Fruit fly (Drosophila melanogaster) whole organism, pupa: ENCODE data around the gene CG34297.

ENCODE experiments used
- CG10348 ChIP-seq: fragments of 200-800 bp; sonication (Bioruptor generic); IDR thresholded peaks from 2 replicates; pipeline ENCODE4 v1.3.6; 2022; ENCODE audit warnings: missing biosample characterization, missing genetic modification characterization
- CG13204 ChIP-seq: fragments of 200-800 bp; sonication (Bioruptor generic); optimal IDR thresholded peaks from 2 replicates; lab custom pipeline; 2018; ENCODE audit warnings: missing biosample characterization, mild to moderate bottlenecking, missing genetic modification characterization, moderate library complexity
- CG15710 ChIP-seq: fragments of 200-800 bp; sonication (Bioruptor generic); optimal IDR thresholded peaks from 2 replicates; lab custom pipeline; 2018; ENCODE audit warnings: missing biosample characterization, mild to moderate bottlenecking, missing genetic modification characterization, moderate library complexity
- CG17806 ChIP-seq: fragments of 200-800 bp; sonication (Bioruptor generic); optimal IDR thresholded peaks from 2 replicates; lab custom pipeline; 2018; ENCODE audit warnings: missing biosample characterization, mild to moderate bottlenecking, missing genetic modification characterization, moderate library complexity
- CG32121 ChIP-seq: fragments of 200-800 bp; sonication (Bioruptor generic); IDR thresholded peaks from 2 replicates; pipeline ENCODE4 v1.3.6; 2022; ENCODE audit warnings: missing biosample characterization, missing genetic modification characterization
- CG34367 ChIP-seq: fragments of 200-800 bp; sonication (Bioruptor generic); optimal IDR thresholded peaks from 2 replicates; lab custom pipeline; 2018; ENCODE audit warnings: missing biosample characterization, mild to moderate bottlenecking, missing genetic modification characterization
- CG4496 ChIP-seq: fragments of 200-800 bp; sonication (Bioruptor generic); IDR thresholded peaks from 3 replicates; pipeline ENCODE4 v1.3.6; 2022; ENCODE audit warnings: missing biosample characterization, missing genetic modification characterization
- CG8159 ChIP-seq: fragments of 200-800 bp; sonication (Bioruptor generic); optimal IDR thresholded peaks from 3 replicates; lab custom pipeline; 2018; ENCODE audit warnings: missing biosample characterization, mild to moderate bottlenecking, missing genetic modification characterization, moderate library complexity
- D1 ChIP-seq: fragments of 200-800 bp; sonication (Bioruptor generic); optimal IDR thresholded peaks from 2 replicates; lab custom pipeline; 2018; ENCODE audit warnings: missing biosample characterization, mild to moderate bottlenecking, missing genetic modification characterization, moderate library complexity
- EcR ChIP-seq: fragments of 200-800 bp; sonication (Bioruptor generic); optimal IDR thresholded peaks from 3 replicates; lab custom pipeline; 2019; ENCODE audit warnings: missing biosample characterization, missing genetic modification characterization, mild to moderate bottlenecking, moderate library complexity, missing genetic modification reagents
- Ets98B ChIP-seq: fragments of 200-800 bp; sonication (Bioruptor generic); IDR thresholded peaks from 2 replicates; pipeline ENCODE4 v1.3.6; 2022; ENCODE audit warnings: missing biosample characterization, missing genetic modification characterization
- Snoo ChIP-seq: fragments of 200-800 bp; sonication (Bioruptor generic); optimal IDR thresholded peaks from 3 replicates; lab custom pipeline; 2017; ENCODE audit warnings: missing biosample characterization, mild to moderate bottlenecking, missing genetic modification characterization, inconsistent platforms
- fd96Ca ChIP-seq: fragments of 200-800 bp; sonication (Bioruptor generic); IDR thresholded peaks from 3 replicates; pipeline ENCODE4 v1.3.6; 2022; ENCODE audit warnings: missing biosample characterization, missing genetic modification characterization
- gl ChIP-seq: fragments of 200-800 bp; sonication (Bioruptor generic); optimal IDR thresholded peaks from 2 replicates; lab custom pipeline; 2018; ENCODE audit warnings: missing biosample characterization, mild to moderate bottlenecking, missing genetic modification characterization

DNA sequence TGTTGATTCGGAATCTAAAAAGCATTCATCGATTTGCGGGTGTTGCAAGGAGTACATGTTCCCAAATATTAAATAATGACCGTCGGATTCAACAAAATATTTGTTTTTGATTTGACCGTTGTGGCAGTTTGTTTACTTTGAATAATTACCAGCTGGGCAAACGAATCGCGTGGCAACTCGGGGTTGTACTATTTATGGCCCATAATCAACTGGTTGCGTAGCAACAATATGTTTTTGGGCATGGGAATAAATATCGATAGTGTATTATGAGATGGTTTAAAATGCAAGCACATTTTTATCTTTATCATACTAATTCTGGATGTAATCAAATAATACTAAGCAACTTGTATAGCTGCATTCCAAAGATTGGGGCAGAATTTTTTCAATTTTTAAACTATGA is at the start of gene CG34297:
- no peak for TF ChIP-seq CG8159 (tag; lab: Kevin White, UChicago)
- no peak for TF ChIP-seq gl (tag; lab: Kevin White, UChicago)
- TF ChIP-seq EcR (GFP tag; lab: Kevin White, UChicago) = no peak
- TF ChIP-seq CG17806 (tag; lab: Kevin White, UChicago) = no peak
- TF ChIP-seq CG4496 (GFP tag; lab: Robert Waterston, UW) = no peak
- TF ChIP-seq D1 (tag; lab: Kevin White, UChicago) = no peak
- TF ChIP-seq fd96Ca (GFP tag; lab: Robert Waterston, UW) = no peak
- TF ChIP-seq CG34367 (tag; lab: Kevin White, UChicago) = no peak
- TF ChIP-seq CG10348 (GFP tag; lab: Robert Waterston, UW) = no peak
- TF ChIP-seq CG32121 (GFP tag; lab: Robert Waterston, UW) = no peak
- no peak for TF ChIP-seq CG13204 (GFP tag; lab: Kevin White, UChicago)
- TF ChIP-seq Ets98B = no peak
- TF ChIP-seq Snoo = no peak
- no peak for TF ChIP-seq CG15710
